Worm (Caenorhabditis elegans): ENCODE data around the gene Y49E10.18.

DNA sequence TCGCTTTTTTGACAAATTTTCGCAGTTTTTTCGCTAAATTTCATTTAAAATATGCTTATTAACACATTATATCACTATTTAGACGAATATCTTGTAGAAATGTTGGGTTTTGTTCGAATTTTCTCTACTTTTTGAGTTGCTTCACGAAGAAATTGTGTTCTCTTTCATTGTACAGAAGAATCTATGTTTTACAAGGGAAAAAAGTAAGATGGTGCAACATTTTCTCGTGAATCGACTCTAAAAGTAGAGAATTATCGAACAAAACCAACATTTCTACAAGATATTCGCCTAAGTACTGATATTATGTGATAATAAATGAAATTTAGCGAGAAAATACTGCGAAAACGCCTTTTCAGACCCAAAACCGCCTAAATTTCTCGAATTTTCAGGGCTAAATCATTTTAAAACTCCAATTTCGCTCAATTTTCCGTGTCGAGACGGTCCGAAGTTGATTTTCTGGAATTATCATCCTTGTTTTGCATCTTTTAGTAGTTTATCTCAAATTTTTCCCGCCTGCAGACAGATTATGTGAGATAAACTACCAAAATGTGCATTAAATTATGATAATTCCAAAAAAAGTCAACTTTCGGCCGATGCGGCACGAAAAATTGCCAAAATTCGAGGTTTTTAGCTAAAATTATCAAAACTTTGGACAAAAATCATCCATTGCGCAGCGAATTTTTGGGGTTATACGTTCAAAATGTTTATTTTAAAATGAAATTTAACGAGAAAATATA is 18.2 kb downstream of the Y49E10.18 start:
- TF ChIP-seq nhr-28 (tag; optimal IDR thresholded peaks at IDR 0.05) (no peak), nhr-25 (tag; optimal IDR thresholded peaks at IDR 0.05; ENCODE audit: borderline replicate concordance, insufficient read depth) (no peak), dpl-1 (GFP tag; optimal IDR thresholded peaks at IDR 0.05) (no peak), aly-2 (tag; optimal IDR thresholded peaks at IDR 0.05) (no peak), dmd-6 (GFP tag; IDR thresholded peaks at IDR 0.05) (no peak), ceh-82 (tag; optimal IDR thresholded peaks at IDR 0.05) (no peak), lin-1 (GFP tag; IDR thresholded peaks at IDR 0.05) (no peak), lin-39 (tag; optimal IDR thresholded peaks at IDR 0.05) (no peak), F37D6.2 (tag; optimal IDR thresholded peaks at IDR 0.05) (no peak), nhr-76 (tag; optimal IDR thresholded peaks at IDR 0.05) (no peak), unc-39 (tag; optimal IDR thresholded peaks at IDR 0.05) (no peak), lin-13 (GFP tag; optimal IDR thresholded peaks at IDR 0.05) (no peak), nhr-11 (tag; optimal IDR thresholded peaks at IDR 0.05) (no peak), mes-2 (tag; optimal IDR thresholded peaks at IDR 0.05; ENCODE audit: poor library complexity, severe bottlenecking) (no peak)

Data from whole organism, L4 larva.